Fruit fly (Drosophila melanogaster): ENCODE measurements around the gene CG17544.
A peak's percentile ranks its signal among the peaks of the same experiment; 100 is the strongest.

The CG17544 gene

dm6 chr2L:19425765-19426329, 27.6 kb upstream of the CG17544 start (continued):
- peak; percentile 59 for TF ChIP-seq mam (GFP tag; optimal IDR thresholded peaks at IDR 0.05)
- peak; percentile 24 for TF ChIP-seq CG7786 (GFP tag; optimal IDR thresholded peaks at IDR 0.05)
- no peak for TF ChIP-seq hb (GFP tag; IDR thresholded peaks at IDR 0.05; ENCODE audit: partially characterized antibody)
- peak; percentile 68 for TF ChIP-seq Hsf (GFP tag; optimal IDR thresholded peaks at IDR 0.05)
- peak; percentile 46; the same call in 1 of the 2 replicates for TF ChIP-seq ap (GFP tag; IDR thresholded peaks at IDR 0.05)
- no peak for TF ChIP-seq zen2 (GFP tag; IDR thresholded peaks at IDR 0.05; ENCODE audit: partially characterized antibody)
- peak; percentile 47 for TF ChIP-seq fd3F (GFP tag; optimal IDR thresholded peaks at IDR 0.05)
- TF ChIP-seq CG10959 (GFP tag; IDR thresholded peaks at IDR 0.05) = peak; percentile 59
- TF ChIP-seq TFAM (GFP tag; optimal IDR thresholded peaks at IDR 0.05) = peak; percentile 2
- TF ChIP-seq tin (GFP tag; optimal IDR thresholded peaks at IDR 0.05) = peak; percentile 54
- TF ChIP-seq Mad (GFP tag; optimal IDR thresholded peaks at IDR 0.05) = peak; percentile 28
- peak; percentile 57 to 61 for TF ChIP-seq Pdp1 (GFP tag; optimal IDR thresholded peaks at IDR 0.05)
- TF ChIP-seq jigr1 (GFP tag; IDR thresholded peaks at IDR 0.05) = no peak
- TF ChIP-seq CG5953 (GFP tag; IDR thresholded peaks at IDR 0.05) = 0 out of 2 replicates have a peak, but pooled peaks have one; percentile 7
- TF ChIP-seq vfl (GFP tag; optimal IDR thresholded peaks at IDR 0.05) = peak; percentile 40
- no peak for TF ChIP-seq gfzf (GFP tag; optimal IDR thresholded peaks at IDR 0.05)
- peak; percentile 95 for TF ChIP-seq CG14965 (GFP tag; optimal IDR thresholded peaks at IDR 0.05; ENCODE audit: borderline replicate concordance)
- TF ChIP-seq knrl (GFP tag; IDR thresholded peaks at IDR 0.05; ENCODE audit: partially characterized antibody) = no peak
- TF ChIP-seq CG13424 (tag; optimal IDR thresholded peaks at IDR 0.05) = peak; percentile 74
- TF ChIP-seq YL-1 (GFP tag; optimal IDR thresholded peaks at IDR 0.05) = peak; percentile 31
- TF ChIP-seq CG4707 (GFP tag; optimal IDR thresholded peaks at IDR 0.05) = peak; percentile 2
- TF ChIP-seq fd102C (GFP tag; optimal IDR thresholded peaks at IDR 0.05) = no peak
- peak; percentile 92 for TF ChIP-seq Med (GFP tag)
- TF ChIP-seq row (GFP tag; IDR thresholded peaks at IDR 0.05) = peak; percentile 87
- TF ChIP-seq CG9727 (GFP tag; optimal IDR thresholded peaks at IDR 0.05) = peak; percentile 72
- TF ChIP-seq peb (GFP tag; IDR thresholded peaks at IDR 0.05) = peak; percentile 36; the same call in 1 of the 2 replicates
- 0 out of 3 replicates have a peak, but pooled peaks have one; percentile 7 for TF ChIP-seq Optix (GFP tag; IDR thresholded peaks at IDR 0.05)
- TF ChIP-seq Atf3 (GFP tag; optimal IDR thresholded peaks at IDR 0.05) = peak; percentile 25
- no peak for TF ChIP-seq emc (GFP tag; optimal IDR thresholded peaks at IDR 0.05)
- peak; percentile 67 for TF ChIP-seq CG9932 (GFP tag; IDR thresholded peaks at IDR 0.05)
- peak; percentile 32 for TF ChIP-seq CG18011 (GFP tag; optimal IDR thresholded peaks at IDR 0.05)
- peak; percentile 80 for TF ChIP-seq CG3281 (GFP tag; optimal IDR thresholded peaks at IDR 0.05)
- peak; percentile 48 for TF ChIP-seq sug (tag; optimal IDR thresholded peaks at IDR 0.05)
- TF ChIP-seq CrebB (tag; optimal IDR thresholded peaks at IDR 0.05) = peak; percentile 52
- peak; percentile 34 for TF ChIP-seq CG30020 (tag; optimal IDR thresholded peaks at IDR 0.05)
- TF ChIP-seq Ada2b (GFP tag; IDR thresholded peaks at IDR 0.05) = peak; percentile 74
- peak; percentile 43 for TF ChIP-seq CG12071 (GFP tag; optimal IDR thresholded peaks at IDR 0.05)
- TF ChIP-seq Dref (GFP tag; IDR thresholded peaks at IDR 0.05) = no peak
- peak; percentile 76 for TF ChIP-seq Ptx1 (GFP tag; IDR thresholded peaks at IDR 0.05)
- TF ChIP-seq nau (GFP tag; optimal IDR thresholded peaks at IDR 0.05) = peak; percentile 55
- peak in 1 of 3 experiments; percentile 62 for TF ChIP-seq lola (GFP tag; optimal IDR thresholded peaks at IDR 0.05)
- TF ChIP-seq CG1832 (GFP tag; optimal IDR thresholded peaks at IDR 0.05) = no peak
- no peak for TF ChIP-seq CG9797 (GFP tag; optimal IDR thresholded peaks at IDR 0.05)
- no peak for TF ChIP-seq tup (GFP tag; optimal IDR thresholded peaks at IDR 0.05)
- TF ChIP-seq NFAT (GFP tag; IDR thresholded peaks at IDR 0.05) = peak; percentile 77
- peak; percentile 19 to 91 for TF ChIP-seq tll (GFP tag; optimal IDR thresholded peaks at IDR 0.05)
- no peak for TF ChIP-seq gt (GFP tag; IDR thresholded peaks at IDR 0.05)
- TF ChIP-seq gem (tag; optimal IDR thresholded peaks at IDR 0.05) = peak; percentile 85
- TF ChIP-seq p53 (GFP tag; optimal IDR thresholded peaks at IDR 0.05) = no peak
